Fruit fly (Drosophila melanogaster): Measurements from ENCODE around the gene Dcr-1.

Gene Dcr-1

dm6 chr3R:22753600-22753894, 12.7 kb upstream of the Dcr-1 start (continued):
- TF ChIP-seq CG2875 (GFP tag; optimal IDR thresholded peaks at IDR 0.05) (no peak), CG7987 (GFP tag; optimal IDR thresholded peaks at IDR 0.05) (peak; percentile 52), H15 (GFP tag; IDR thresholded peaks at IDR 0.05) (no peak), crol (GFP tag; IDR thresholded peaks at IDR 0.05) (no peak), abd-A (tag; optimal IDR thresholded peaks at IDR 0.05) (peak; percentile 44), CG11504 (tag; optimal IDR thresholded peaks at IDR 0.05) (no peak), mirr (GFP tag; optimal IDR thresholded peaks at IDR 0.05) (peak; percentile 70), ato (GFP tag; IDR thresholded peaks at IDR 0.05; ENCODE audit: partially characterized antibody) (no peak), trem (tag; optimal IDR thresholded peaks at IDR 0.05) (no peak), croc (GFP tag; conservative IDR thresholded peaks at IDR 0.05) (no peak), Lpt (GFP tag; optimal IDR thresholded peaks at IDR 0.05) (no peak), CG1024 (GFP tag; IDR thresholded peaks at IDR 0.05) (no peak), vvl (GFP tag; IDR thresholded peaks at IDR 0.05) (no peak; the same call in 1 of the 2 replicates), CG3281 (GFP tag; optimal IDR thresholded peaks at IDR 0.05) (no peak), crc (GFP tag; optimal IDR thresholded peaks at IDR 0.05) (no peak), lov (optimal IDR thresholded peaks at IDR 0.05) (no peak), lov (GFP tag; IDR thresholded peaks at IDR 0.05) (no peak), CG14441 (GFP tag; IDR thresholded peaks at IDR 0.05) (no peak), Usf (GFP tag; optimal IDR thresholded peaks at IDR 0.05) (no peak), Dbx (GFP tag; IDR thresholded peaks at IDR 0.05) (0 out of 3 replicates have a peak, but pooled peaks have one; percentile 7), zen (tag; optimal IDR thresholded peaks at IDR 0.05) (no peak), Deaf1 (tag; optimal IDR thresholded peaks at IDR 0.05) (peak; percentile 90), gem (tag; optimal IDR thresholded peaks at IDR 0.05) (no peak), chn (GFP tag; optimal IDR thresholded peaks at IDR 0.05) (no peak), cg (GFP tag; optimal IDR thresholded peaks at IDR 0.05) (peak; percentile 74), CG7556 (GFP tag; optimal IDR thresholded peaks at IDR 0.05) (no peak), CG2199 (GFP tag; IDR thresholded peaks at IDR 0.05) (0 out of 3 replicates have a peak, but pooled peaks have one; percentile 65), org-1 (GFP tag; optimal IDR thresholded peaks at IDR 0.05) (no peak), CG17829 (tag; optimal IDR thresholded peaks at IDR 0.05) (no peak), nerfin-1 (tag; optimal IDR thresholded peaks at IDR 0.05) (no peak), az2 (GFP tag; optimal IDR thresholded peaks at IDR 0.05) (no peak), Hr78 (GFP tag; optimal IDR thresholded peaks at IDR 0.05) (peak in 1 of 2 experiments; percentile 25), eyg (GFP tag; optimal IDR thresholded peaks at IDR 0.05) (no peak), sima (GFP tag; optimal IDR thresholded peaks at IDR 0.05) (no peak), CG30431 (GFP tag; optimal IDR thresholded peaks at IDR 0.05) (no peak), h (optimal IDR thresholded peaks at IDR 0.05) (no peak), tio (GFP tag; optimal IDR thresholded peaks at IDR 0.05) (no peak), CG9215 (GFP tag; IDR thresholded peaks at IDR 0.05) (no peak), CG42726 (GFP tag; IDR thresholded peaks at IDR 0.05; ENCODE audit: partially characterized antibody) (0 out of 2 replicates have a peak, but pooled peaks have one; percentile 32), sisA (GFP tag; IDR thresholded peaks at IDR 0.05) (no peak), twi (tag; optimal IDR thresholded peaks at IDR 0.05) (no peak), prd (optimal IDR thresholded peaks at IDR 0.05) (no peak), prd (GFP tag; IDR thresholded peaks at IDR 0.05) (no peak), Dip2 (GFP tag; IDR thresholded peaks at IDR 0.05) (no peak), BtbVII (GFP tag; optimal IDR thresholded peaks at IDR 0.05) (no peak), HLHmδ (GFP tag; optimal IDR thresholded peaks at IDR 0.05) (peak; percentile 50), dysf (GFP tag; IDR thresholded peaks at IDR 0.05) (no peak), CG10431 (GFP tag; optimal IDR thresholded peaks at IDR 0.05) (no peak), GATAe (GFP tag; conservative IDR thresholded peaks at IDR 0.05) (no peak; the same call in 1 of the 2 replicates), CG16813 (GFP tag; IDR thresholded peaks at IDR 0.05; ENCODE audit: partially characterized antibody) (no peak), CG2129 (GFP tag; IDR thresholded peaks at IDR 0.05; ENCODE audit: partially characterized antibody) (no peak), Hand (GFP tag; optimal IDR thresholded peaks at IDR 0.05) (no peak), NfI (GFP tag; optimal IDR thresholded peaks at IDR 0.05) (no peak)
